Fruit fly (Drosophila melanogaster): ENCODE measurements around the gene Cp190.

DNA sequence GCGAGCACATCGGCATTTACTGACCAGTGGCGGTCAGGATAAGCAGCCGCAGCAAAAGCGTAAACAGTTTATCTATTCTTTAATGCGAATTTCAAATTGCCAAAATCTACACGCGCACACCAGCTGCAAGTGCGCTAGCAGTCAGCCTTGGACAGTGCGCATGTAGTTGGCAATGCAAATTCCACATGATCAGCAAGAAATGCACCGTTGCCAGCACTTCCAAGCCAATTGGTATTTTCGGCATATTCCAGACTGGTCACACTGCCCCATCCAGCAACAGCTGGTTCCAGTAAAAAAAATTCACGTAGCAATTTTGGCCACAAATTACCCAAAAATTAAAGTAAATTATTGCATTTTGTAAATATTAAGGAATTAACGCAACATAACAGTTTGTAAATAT lies 12.7 kb upstream of the Cp190 start:
- TF ChIP-seq CG8478 (optimal IDR thresholded peaks at IDR 0.05) (no peak), CTCF (optimal IDR thresholded peaks at IDR 0.05) (peak; percentile 51 to 64)

Measured in S2 (cell line).